1 fruit fly cellular context compared by ENCODE assay signal in genomic region chr2L:13829540-13829939, dm6.
A peak's percentile ranks its signal among the peaks of the same experiment; 100 is the strongest.
TF ChIP-seq lines count a peak whose summit lies in the region.

Gene Arpc1, minus strand, starts transcription at chr2L:13829741.
Gene Orc5, plus strand, starts transcription at chr2L:13829837.

TF ChIP-seq in whole organism, embryonic, 481 proteins besides CTCF, POLR2A, EP300 and RAD21 (continued from another document):
- TF ChIP-seq Trl (optimal IDR thresholded peaks at IDR 0.05; lab: Kevin White, UChicago) (no peak), Trl (GFP tag; optimal IDR thresholded peaks at IDR 0.05; lab: Kevin White, UChicago) (no peak), Opbp (GFP tag; IDR thresholded peaks at IDR 0.05; lab: Robert Waterston, UW; ENCODE audit: partially characterized antibody) (peak; percentile 89), nau (GFP tag; optimal IDR thresholded peaks at IDR 0.05; lab: Kevin White, UChicago) (no peak), dm (GFP tag; optimal IDR thresholded peaks at IDR 0.05; lab: Kevin White, UChicago) (no peak), hkb (optimal IDR thresholded peaks at IDR 0.05; lab: Kevin White, UChicago) (no peak), hkb (GFP tag; IDR thresholded peaks at IDR 0.05; lab: Robert Waterston, UW) (no peak), dpn (GFP tag; optimal IDR thresholded peaks at IDR 0.05; lab: Kevin White, UChicago) (peak in 1 of 2 experiments; percentile 27), gcm2 (GFP tag; optimal IDR thresholded peaks at IDR 0.05; lab: Kevin White, UChicago) (no peak), ato (GFP tag; IDR thresholded peaks at IDR 0.05; lab: Robert Waterston, UW; ENCODE audit: partially characterized antibody) (peak; percentile 81), twi (tag; optimal IDR thresholded peaks at IDR 0.05; lab: Kevin White, UChicago) (no peak), zfh1 (GFP tag; IDR thresholded peaks at IDR 0.05; lab: Robert Waterston, UW) (no peak), oc (tag; optimal IDR thresholded peaks at IDR 0.05; lab: Kevin White, UChicago) (no peak), CG4707 (GFP tag; optimal IDR thresholded peaks at IDR 0.05; lab: Kevin White, UChicago) (no peak), CG12155 (GFP tag; optimal IDR thresholded peaks at IDR 0.05; lab: Kevin White, UChicago) (no peak), crc (GFP tag; optimal IDR thresholded peaks at IDR 0.05; lab: Kevin White, UChicago) (no peak), CG11504 (tag; optimal IDR thresholded peaks at IDR 0.05; lab: Kevin White, UChicago) (no peak), CG3726 (GFP tag; IDR thresholded peaks at IDR 0.05; lab: Robert Waterston, UW) (no peak), CG15479 (GFP tag; optimal IDR thresholded peaks at IDR 0.05; lab: Kevin White, UChicago) (no peak), CG10267 (tag; optimal IDR thresholded peaks at IDR 0.05; lab: Kevin White, UChicago) (peak; percentile 62), CG17186 (GFP tag; optimal IDR thresholded peaks at IDR 0.05; lab: Kevin White, UChicago) (peak; percentile 61), stc (GFP tag; IDR thresholded peaks at IDR 0.05; lab: Robert Waterston, UW) (no peak), CG6683 (GFP tag; optimal IDR thresholded peaks at IDR 0.05; lab: Kevin White, UChicago) (no peak), trh (GFP tag; optimal IDR thresholded peaks at IDR 0.05; lab: Kevin White, UChicago) (no peak), CG18476 (GFP tag; optimal IDR thresholded peaks at IDR 0.05; lab: Kevin White, UChicago) (no peak), CG2116 (GFP tag; optimal IDR thresholded peaks at IDR 0.05; lab: Kevin White, UChicago) (peak; percentile 81), CG3847 (GFP tag; IDR thresholded peaks at IDR 0.05; lab: Robert Waterston, UW) (0 out of 2 replicates have a peak, but pooled peaks have one; percentile 17), CG14860 (GFP tag; IDR thresholded peaks at IDR 0.05; lab: Robert Waterston, UW; ENCODE audit: partially characterized antibody) (peak; percentile 83)
TF ChIP-seq in whole organism, embryonic: peak in this region for 81.
